Fruit fly (Drosophila melanogaster) Kc167 (cell line): Measurements from ENCODE around the gene DIP-alpha.

Experiments
- Myc ChIP-seq: fragments of >200 bp; optimal IDR thresholded peaks from 2 replicates; lab custom pipeline; 2017; ENCODE audit warnings: missing external identifiers
- Sin3A ChIP-seq: fragments of >200 bp; optimal IDR thresholded peaks from 2 replicates; lab custom pipeline; 2018; ENCODE audit warnings: missing external identifiers
- h ChIP-seq: fragments of >200 bp; optimal IDR thresholded peaks from 3 replicates; lab custom pipeline; 2018; ENCODE audit warnings: missing external identifiers
- insv ChIP-seq: fragments of >200 bp; optimal IDR thresholded peaks from 3 replicates; lab custom pipeline; 2018; ENCODE audit warnings: missing external identifiers
- psq ChIP-seq: fragments of >200 bp; optimal IDR thresholded peaks from 2 replicates; lab custom pipeline; 2017; ENCODE audit warnings: missing external identifiers
- ttk ChIP-seq: sonication (Bioruptor generic); optimal IDR thresholded peaks from 2 replicates; lab custom pipeline; 2017; ENCODE audit warnings: missing external identifiers

DIP-alpha gene

DNA sequence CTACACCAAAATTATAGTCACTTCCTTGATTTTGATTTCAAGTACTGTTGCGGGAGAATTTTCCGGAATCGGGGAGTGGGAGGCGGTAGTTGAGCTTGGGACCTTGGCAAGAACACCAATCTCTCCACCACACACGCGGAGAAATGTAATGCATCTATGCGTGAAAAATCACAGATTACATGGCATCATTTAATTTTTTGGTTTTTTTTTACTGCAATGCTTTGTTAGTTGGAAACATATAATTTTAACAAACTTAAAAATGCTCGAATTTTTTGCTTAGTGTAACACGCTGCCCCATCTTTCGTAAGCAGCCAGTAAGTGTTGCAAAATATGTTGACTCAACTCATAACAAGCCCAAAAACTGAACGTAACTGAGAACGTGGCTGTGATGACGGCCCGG, 22.9 kb downstream of the DIP-alpha start:
- TF ChIP-seq insv (lab: Kevin White, UChicago) (no peak), Myc (no peak), h (lab: Kevin White, UChicago) (no peak), ttk (lab: Kevin White, UChicago) (no peak), psq (lab: Kevin White, UChicago) (no peak), Sin3A (lab: Kevin White, UChicago) (no peak)

DNA sequence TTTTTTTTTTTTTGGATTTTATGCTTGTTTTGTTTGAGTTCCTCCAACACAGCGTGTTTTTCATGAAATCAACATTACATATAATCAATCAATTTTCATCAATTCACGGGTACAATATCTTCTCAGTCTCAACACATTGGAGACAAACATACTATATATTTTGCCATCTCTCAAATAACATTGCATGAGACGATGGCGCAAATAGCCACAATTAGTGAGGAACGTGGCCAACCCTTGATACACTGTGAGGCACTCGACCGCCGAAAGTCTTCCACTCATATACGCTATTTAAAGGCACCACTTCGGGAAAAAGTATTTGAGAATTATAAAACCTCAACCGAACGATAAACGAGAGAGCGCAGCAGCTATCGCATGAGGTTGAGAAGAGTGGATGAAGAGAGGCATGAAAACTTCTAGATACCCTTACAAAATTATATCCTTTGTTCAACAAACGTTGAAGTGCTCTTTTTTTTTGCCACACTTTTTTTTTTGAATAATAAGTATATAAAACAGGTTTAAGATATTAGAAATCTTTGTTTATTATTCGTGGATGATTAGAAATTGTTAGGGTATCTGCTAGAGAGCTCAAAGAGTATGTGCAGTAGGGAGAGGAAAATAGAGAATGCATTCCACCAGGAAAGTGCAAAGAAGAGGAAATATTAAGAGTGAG, 25.5 kb downstream of the DIP-alpha start:
- TF ChIP-seq ttk (lab: Kevin White, UChicago) (no peak), Sin3A (lab: Kevin White, UChicago) (no peak), h (lab: Kevin White, UChicago) (no peak), Myc (no peak), psq (lab: Kevin White, UChicago) (no peak), insv (lab: Kevin White, UChicago) (no peak)

DNA sequence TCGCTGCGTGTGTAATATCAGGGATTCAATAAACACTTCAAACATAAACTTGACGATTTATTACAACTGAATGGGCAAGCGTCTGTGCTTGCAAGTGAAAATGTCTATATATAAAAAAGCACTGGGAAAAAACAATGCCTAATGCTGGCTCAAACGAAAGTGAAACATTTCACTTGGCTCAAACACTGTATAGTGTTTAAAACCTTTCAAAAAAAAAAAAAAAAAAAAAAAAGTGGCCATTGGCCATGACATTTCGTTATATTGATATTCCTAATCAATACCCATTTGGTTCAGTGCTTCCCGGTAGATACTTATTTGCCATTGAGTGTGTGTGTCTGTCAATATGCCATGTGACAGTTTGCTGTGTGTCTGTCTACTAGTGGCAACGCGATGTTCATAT, 32.7 kb downstream of the DIP-alpha start:
- TF ChIP-seq Sin3A (lab: Kevin White, UChicago) (no peak), Myc (no peak), h (lab: Kevin White, UChicago) (no peak), ttk (lab: Kevin White, UChicago) (no peak), insv (lab: Kevin White, UChicago) (no peak), psq (lab: Kevin White, UChicago) (no peak)

DNA sequence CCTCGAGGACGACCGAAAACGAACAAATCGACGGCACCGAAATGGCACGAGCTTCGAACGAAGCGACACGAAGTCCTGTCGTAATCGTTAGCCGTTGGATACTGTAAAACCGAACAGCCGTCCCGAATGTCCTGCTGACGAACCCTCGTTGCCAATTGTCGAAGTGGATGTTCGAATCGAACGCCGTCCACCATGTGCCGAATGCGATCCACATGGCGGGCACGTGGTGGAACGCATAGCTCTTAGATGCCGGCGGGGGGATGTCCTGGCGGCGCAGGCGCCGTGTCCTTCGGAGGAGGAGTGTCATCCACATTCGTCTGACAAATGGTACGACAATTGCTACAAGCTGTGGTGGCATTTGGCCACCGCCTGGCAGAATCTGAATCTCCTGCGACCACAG, 40.8 kb downstream of the DIP-alpha start:
- no peak for TF ChIP-seq insv (lab: Kevin White, UChicago)

DNA sequence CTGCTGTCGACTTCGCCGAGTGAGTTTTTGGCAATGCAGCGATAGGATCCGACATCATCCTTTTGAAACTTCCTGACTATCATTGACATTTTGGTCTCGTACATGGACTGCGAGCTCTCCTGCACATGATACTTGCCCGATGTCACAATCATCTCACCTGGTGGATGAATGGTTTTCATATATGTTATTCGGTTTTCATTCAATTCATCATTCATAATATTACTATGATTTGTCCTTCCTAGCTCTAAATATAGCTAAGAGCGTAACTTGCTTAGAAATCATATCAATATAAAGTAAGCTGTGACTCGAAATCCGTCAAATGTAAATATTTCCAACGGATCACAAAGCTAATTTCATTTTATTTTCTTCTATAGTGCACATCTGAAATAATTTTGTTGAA, 57.4 kb downstream of the DIP-alpha start, which contains the start of gene CG13021:
CG13021 (plus strand) TSS at position 301 of the 400 bp plus-strand sequence.
- TF ChIP-seq h (lab: Kevin White, UChicago) = no peak
- no peak for TF ChIP-seq ttk (lab: Kevin White, UChicago)
- TF ChIP-seq psq (lab: Kevin White, UChicago) = no peak
- TF ChIP-seq Sin3A (lab: Kevin White, UChicago) = no peak
- TF ChIP-seq Myc = no peak

DNA sequence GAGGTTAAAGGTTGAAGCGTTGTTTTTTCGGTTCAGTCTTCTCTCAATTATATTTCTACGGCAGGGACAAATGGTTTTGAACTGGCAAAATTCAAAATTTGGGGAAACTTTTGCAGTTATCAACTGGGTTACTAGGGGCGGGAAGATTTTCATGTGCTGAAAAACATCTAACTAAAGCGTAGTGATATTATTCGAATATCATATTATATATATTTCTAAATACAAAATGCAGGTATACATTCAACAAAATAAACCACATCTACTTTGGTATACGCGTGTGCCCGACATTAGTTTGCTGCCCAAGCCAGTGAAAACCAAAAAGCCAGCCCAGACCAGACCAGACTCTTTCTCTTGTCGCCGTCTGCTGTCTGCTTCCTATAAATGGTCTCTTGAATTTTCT, 66.7 kb downstream of the DIP-alpha start, which contains the start of gene Gas8:
Gas8 (minus strand) TSS at position 101 of the 400 bp plus-strand sequence.
- TF ChIP-seq h (lab: Kevin White, UChicago) = no peak
- TF ChIP-seq Sin3A (lab: Kevin White, UChicago) = no peak
- no peak for TF ChIP-seq insv (lab: Kevin White, UChicago)
- TF ChIP-seq Myc = no peak
- TF ChIP-seq ttk (lab: Kevin White, UChicago) = no peak
- TF ChIP-seq psq (lab: Kevin White, UChicago) = no peak

DNA sequence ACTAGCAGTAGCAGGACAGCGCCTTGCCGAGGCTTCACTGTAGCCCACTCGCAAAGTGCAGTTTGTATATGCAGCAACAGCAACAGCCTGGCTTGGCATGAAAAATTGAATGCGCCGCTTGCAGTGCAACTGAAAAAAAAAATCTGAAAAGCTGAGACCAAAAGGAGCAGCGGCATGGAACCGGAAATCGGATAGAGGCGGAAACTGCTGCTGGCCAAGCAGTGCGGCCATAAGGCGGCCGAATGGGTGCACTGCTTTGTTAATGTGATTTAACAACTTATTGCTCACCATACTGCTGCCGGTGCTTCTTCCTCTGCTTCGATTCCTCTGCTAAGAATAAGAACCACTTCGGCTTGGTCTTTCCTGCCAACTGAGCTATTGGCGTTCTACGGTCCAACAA, 67.2 kb downstream of the DIP-alpha start:
- TF ChIP-seq psq (lab: Kevin White, UChicago) (no peak), Myc (no peak), Sin3A (lab: Kevin White, UChicago) (no peak), ttk (lab: Kevin White, UChicago) (no peak), insv (lab: Kevin White, UChicago) (no peak), h (lab: Kevin White, UChicago) (no peak)

DNA sequence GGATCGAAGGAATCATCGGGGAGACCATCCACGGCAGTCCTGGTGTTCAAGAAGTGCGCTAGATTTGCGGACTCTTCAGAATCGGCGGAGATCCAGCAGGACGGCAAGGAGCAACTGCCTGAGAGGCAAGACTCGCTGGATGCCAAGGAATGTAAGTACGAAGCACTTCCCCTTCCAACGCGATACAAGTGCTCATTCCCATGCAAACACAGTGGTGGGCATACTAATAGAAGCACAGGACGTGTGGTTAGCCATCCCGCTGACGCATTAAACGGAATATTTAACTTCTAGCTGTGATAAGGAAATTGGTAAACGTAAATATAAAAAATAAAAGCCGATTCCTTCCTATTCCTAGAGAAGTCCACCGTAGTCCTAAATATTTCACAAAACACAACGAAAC, 85.6 kb downstream of the DIP-alpha start:
- no peak for TF ChIP-seq insv (lab: Kevin White, UChicago)
- TF ChIP-seq psq (lab: Kevin White, UChicago) = no peak
- TF ChIP-seq ttk (lab: Kevin White, UChicago) = no peak
- TF ChIP-seq Sin3A (lab: Kevin White, UChicago) = no peak
- TF ChIP-seq h (lab: Kevin White, UChicago) = no peak
- TF ChIP-seq Myc = no peak

DNA sequence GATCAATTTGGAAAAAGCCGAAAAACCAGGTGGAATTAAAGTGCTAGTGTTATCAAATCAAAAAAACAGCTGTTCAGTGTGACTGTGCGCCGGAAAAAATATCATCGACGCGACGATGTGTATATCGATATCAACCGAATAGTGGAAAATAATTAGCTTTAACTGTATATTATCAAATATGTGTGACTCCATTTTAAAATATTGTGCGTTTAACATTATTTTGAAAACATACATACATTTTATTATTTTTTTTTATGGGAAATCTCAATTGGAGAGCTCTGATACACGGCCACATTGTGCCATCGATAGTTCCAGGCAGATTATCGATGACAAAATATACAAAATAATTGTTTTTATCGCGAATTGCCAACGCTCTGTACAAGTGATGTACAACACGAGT, 86.1 kb downstream of the DIP-alpha start, which contains the start of the genes CG14270 and CG10803:
CG14270 (minus strand) TSS at position 75 of the 400 bp plus-strand sequence.
CG10803 (plus strand) TSS at position 347 of the 400 bp plus-strand sequence.
- no peak for TF ChIP-seq psq (lab: Kevin White, UChicago)
- TF ChIP-seq Sin3A (lab: Kevin White, UChicago) = no peak
- no peak for TF ChIP-seq Myc
- no peak for TF ChIP-seq h (lab: Kevin White, UChicago)
- no peak for TF ChIP-seq insv (lab: Kevin White, UChicago)
- TF ChIP-seq ttk (lab: Kevin White, UChicago) = no peak

DNA sequence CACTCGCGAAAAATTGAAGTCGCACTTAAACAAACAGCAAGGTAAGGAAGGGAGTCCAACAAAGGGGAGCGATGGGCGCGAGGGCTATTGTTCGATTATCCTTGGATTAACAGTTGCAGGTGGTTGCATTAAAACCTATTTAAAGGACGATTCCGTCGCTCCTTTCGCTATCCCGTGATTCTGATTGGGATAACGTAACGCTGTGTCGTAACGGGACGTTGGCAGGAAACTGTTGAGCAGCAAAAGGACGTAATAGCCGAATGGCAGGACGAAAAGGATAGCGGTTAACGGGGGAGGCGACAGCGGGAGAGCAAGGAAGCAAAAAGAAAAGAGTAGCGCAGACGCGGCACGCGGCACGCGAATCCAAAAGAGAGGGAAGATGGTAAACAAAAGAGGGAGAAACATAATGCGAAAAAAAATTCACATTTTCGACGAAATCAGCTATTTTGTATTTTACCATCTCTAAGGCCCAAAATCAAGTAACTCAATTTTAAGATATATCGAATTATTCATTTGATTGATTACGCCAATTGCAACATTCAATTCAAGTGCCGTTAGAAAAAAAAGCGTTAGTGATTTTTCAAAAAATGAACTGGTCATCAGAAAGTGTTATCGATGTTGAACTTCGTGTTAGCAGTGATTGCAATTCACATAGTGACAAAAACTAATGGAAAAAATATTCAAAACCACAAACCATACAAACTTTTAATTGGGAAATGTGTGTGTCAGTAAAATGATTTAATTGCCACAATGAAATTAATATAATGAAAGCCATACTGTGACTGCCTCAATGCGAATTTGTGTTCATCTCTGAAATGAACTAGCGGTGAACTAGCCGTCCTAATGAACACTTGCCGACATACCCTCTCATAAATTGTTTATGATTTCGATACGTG, 89.1 kb downstream of the DIP-alpha start, which contains the start of the genes CG10804 and CG10802:
CG10804 (minus strand) TSS at position 204 of the 896 bp plus-strand sequence.
CG10802 (plus strand) TSS at position 847 of the 896 bp plus-strand sequence.
- TF ChIP-seq ttk (lab: Kevin White, UChicago) (no peak), Sin3A (lab: Kevin White, UChicago) (no peak), psq (lab: Kevin White, UChicago) (no peak), insv (lab: Kevin White, UChicago) (no peak), h (lab: Kevin White, UChicago) (no peak), Myc (no peak)

DNA sequence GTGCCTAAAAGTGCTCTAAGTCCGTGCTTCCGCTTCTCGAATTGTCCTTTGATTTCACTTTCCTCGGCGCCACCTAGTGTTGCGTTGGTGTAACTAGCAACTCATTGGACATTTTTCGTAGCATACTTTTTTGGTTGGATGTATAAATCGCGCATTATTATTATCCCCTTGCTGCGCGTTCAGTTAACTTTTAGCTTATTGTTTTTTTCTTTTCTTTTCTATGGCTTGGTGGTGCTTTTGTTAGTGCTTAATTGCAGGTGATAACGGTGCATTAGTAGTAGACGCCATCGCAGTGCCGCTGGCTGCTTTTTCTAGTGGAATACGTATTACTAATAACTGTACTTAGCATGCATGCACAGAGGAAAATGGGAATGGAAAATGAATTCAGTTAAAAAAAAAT, 90.4 kb downstream of the DIP-alpha start:
- TF ChIP-seq insv (lab: Kevin White, UChicago) (no peak), psq (lab: Kevin White, UChicago) (no peak), Myc (no peak), h (lab: Kevin White, UChicago) (no peak), ttk (lab: Kevin White, UChicago) (no peak), Sin3A (lab: Kevin White, UChicago) (no peak)
